Worm (Caenorhabditis elegans): ENCODE measurements around the gene ZK84.5.
"Not testable (repeated sequence)": the region's sequence is repeated elsewhere in the genome, so short reads cannot be mapped to it uniquely, and the experiment has no call there.

Gene ZK84.5

DNA sequence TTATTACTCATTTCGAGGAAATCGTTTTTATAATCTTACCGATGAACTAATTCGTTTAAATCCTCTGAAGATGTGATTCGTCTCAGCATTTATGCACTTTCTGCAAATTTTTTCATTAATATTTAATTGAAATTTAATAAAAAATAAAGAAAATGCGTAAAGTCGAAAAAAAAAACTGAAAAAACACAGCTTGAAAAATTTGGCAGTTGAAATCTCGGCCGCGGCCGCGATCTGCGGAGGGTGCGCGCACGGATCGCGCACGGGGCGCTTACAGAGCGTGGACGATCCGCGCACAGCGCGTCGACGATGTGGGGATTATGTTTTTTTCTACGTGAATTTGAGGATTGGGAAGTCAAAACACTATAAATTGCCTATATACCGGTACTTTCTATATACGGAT is 7.4 kb downstream of the ZK84.5 start, which contains the start of gene ZK84.4:
Gene ZK84.4 (minus strand): TSS at position 101 of the 400 bp plus-strand sequence.
- TF ChIP-seq flt-1 (GFP tag; IDR thresholded peaks at IDR 0.05); tbx-11 (GFP tag; IDR thresholded peaks at IDR 0.05); ceh-36 (tag; optimal IDR thresholded peaks at IDR 0.05): not testable (repeated sequence)

DNA sequence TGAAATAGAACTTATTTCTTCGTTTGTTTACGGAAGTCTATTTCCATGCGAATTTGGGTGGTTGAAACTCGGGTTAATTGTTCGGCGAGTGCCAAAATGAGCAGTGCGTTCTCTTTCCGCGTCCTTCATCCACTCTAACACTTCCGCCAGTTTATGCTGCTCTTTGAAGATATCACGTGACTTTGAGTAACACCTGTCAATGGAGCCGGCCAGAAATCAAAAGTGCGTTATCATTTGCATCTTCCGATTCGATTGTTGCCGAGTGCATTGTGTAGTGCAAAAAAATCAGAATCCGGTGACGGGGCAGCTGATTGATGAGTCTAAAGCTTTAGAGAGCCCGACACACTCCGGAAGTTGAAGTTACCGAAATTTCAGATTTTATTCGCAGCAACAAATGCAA is 15.3 kb downstream of the ZK84.5 start:
- no peak for TF ChIP-seq tbx-37 (GFP tag; conservative IDR thresholded peaks at IDR 0.05)
- no peak for TF ChIP-seq flt-1 (GFP tag; IDR thresholded peaks at IDR 0.05)
- no peak for TF ChIP-seq scrt-1 (GFP tag; IDR thresholded peaks at IDR 0.05)
- TF ChIP-seq ceh-13 (GFP tag; optimal IDR thresholded peaks at IDR 0.05), result no peak
- no peak for TF ChIP-seq hmg-4 (GFP tag; optimal IDR thresholded peaks at IDR 0.05)
- no peak for TF ChIP-seq pes-1 (GFP tag; IDR thresholded peaks at IDR 0.05)
- TF ChIP-seq hmbx-1 (tag; optimal IDR thresholded peaks at IDR 0.05), result no peak
- TF ChIP-seq tra-4 (tag; optimal IDR thresholded peaks at IDR 0.05), result no peak
- no peak for TF ChIP-seq tbx-11 (GFP tag; IDR thresholded peaks at IDR 0.05)
- TF ChIP-seq F13C5.2 (tag; optimal IDR thresholded peaks at IDR 0.05), result no peak

ce11 chrII:6000136-6000535 is 16.2 kb downstream of the ZK84.5 start, which contains the start of gene ins-6:
ins-6 (plus strand) TSS chrII:6000436.
- TF ChIP-seq flt-1 (GFP tag; IDR thresholded peaks at IDR 0.05), result no peak
- no peak for TF ChIP-seq hnd-1 (tag; optimal IDR thresholded peaks at IDR 0.05)
- TF ChIP-seq ceh-13 (GFP tag; optimal IDR thresholded peaks at IDR 0.05), result no peak
- TF ChIP-seq tra-4 (tag; optimal IDR thresholded peaks at IDR 0.05), result no peak
- TF ChIP-seq ceh-36 (tag; optimal IDR thresholded peaks at IDR 0.05), result no peak
- no peak for TF ChIP-seq ets-7 (tag; optimal IDR thresholded peaks at IDR 0.05)
- TF ChIP-seq tbx-37 (GFP tag; conservative IDR thresholded peaks at IDR 0.05), result no peak
- TF ChIP-seq B0310.2 (tag; optimal IDR thresholded peaks at IDR 0.05), result no peak
- no peak for TF ChIP-seq hmg-4 (GFP tag; optimal IDR thresholded peaks at IDR 0.05)
- TF ChIP-seq tbx-11 (GFP tag; IDR thresholded peaks at IDR 0.05), result no peak
- TF ChIP-seq pes-1 (GFP tag; IDR thresholded peaks at IDR 0.05), result no peak
- no peak for TF ChIP-seq scrt-1 (GFP tag; IDR thresholded peaks at IDR 0.05)
- no peak for TF ChIP-seq sea-1 (GFP tag; conservative IDR thresholded peaks at IDR 0.05)
- no peak for TF ChIP-seq ama-1 (optimal IDR thresholded peaks at IDR 0.05)
- no peak for TF ChIP-seq aly-1 (tag; optimal IDR thresholded peaks at IDR 0.05)
- no peak for TF ChIP-seq F13C5.2 (tag; optimal IDR thresholded peaks at IDR 0.05)
- TF ChIP-seq hmbx-1 (tag; optimal IDR thresholded peaks at IDR 0.05), result no peak

DNA sequence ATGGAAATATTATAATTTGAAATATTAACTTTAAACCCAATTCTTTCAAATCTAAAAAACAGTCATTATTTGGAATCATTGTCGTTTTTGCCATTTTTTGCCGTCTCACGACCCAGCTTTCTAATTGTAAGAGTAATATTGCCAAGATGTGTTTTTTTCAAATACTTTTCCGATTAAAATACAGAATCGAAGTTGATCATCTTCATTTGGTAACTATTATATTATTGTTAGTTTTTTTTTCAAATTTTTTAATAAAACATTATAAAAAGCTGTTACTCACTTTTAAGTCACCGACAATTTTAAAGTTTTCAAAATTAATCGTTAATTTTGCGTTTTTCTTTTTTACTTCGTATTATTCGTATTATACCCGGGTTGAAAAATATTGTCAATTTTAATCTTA is 19.1 kb downstream of the ZK84.5 start, which contains the start of gene ins-5:
Gene ins-5 (plus strand): TSS at position 301 of the 400 bp plus-strand sequence.
- TF ChIP-seq tbx-37 (GFP tag; conservative IDR thresholded peaks at IDR 0.05) (no peak), hmg-4 (GFP tag; optimal IDR thresholded peaks at IDR 0.05) (no peak)

ce11 chrII:5996066-5996465 is 20.2 kb downstream of the ZK84.5 start, which contains the start of gene ins-4:
ins-4 (plus strand) TSS chrII:5996366.
- TF ChIP-seq hmbx-1 (tag; optimal IDR thresholded peaks at IDR 0.05), result no peak
- TF ChIP-seq flt-1 (GFP tag; IDR thresholded peaks at IDR 0.05), result no peak
- TF ChIP-seq sea-1 (GFP tag; conservative IDR thresholded peaks at IDR 0.05), result no peak
- no peak for TF ChIP-seq ceh-36 (tag; optimal IDR thresholded peaks at IDR 0.05)
- TF ChIP-seq scrt-1 (GFP tag; IDR thresholded peaks at IDR 0.05), result no peak
- no peak for TF ChIP-seq F13C5.2 (tag; optimal IDR thresholded peaks at IDR 0.05)
- no peak for TF ChIP-seq tbx-37 (GFP tag; conservative IDR thresholded peaks at IDR 0.05)
- no peak for TF ChIP-seq ama-1 (optimal IDR thresholded peaks at IDR 0.05)
- no peak for TF ChIP-seq ets-7 (tag; optimal IDR thresholded peaks at IDR 0.05)
- TF ChIP-seq B0310.2 (tag; optimal IDR thresholded peaks at IDR 0.05), result no peak
- no peak for TF ChIP-seq tra-4 (tag; optimal IDR thresholded peaks at IDR 0.05)
- no peak for TF ChIP-seq hmg-4 (GFP tag; optimal IDR thresholded peaks at IDR 0.05)
- TF ChIP-seq aly-1 (tag; optimal IDR thresholded peaks at IDR 0.05), result no peak
- TF ChIP-seq tbx-11 (GFP tag; IDR thresholded peaks at IDR 0.05), result no peak
- TF ChIP-seq ceh-13 (GFP tag; optimal IDR thresholded peaks at IDR 0.05), result no peak
- no peak for TF ChIP-seq pes-1 (GFP tag; IDR thresholded peaks at IDR 0.05)

DNA sequence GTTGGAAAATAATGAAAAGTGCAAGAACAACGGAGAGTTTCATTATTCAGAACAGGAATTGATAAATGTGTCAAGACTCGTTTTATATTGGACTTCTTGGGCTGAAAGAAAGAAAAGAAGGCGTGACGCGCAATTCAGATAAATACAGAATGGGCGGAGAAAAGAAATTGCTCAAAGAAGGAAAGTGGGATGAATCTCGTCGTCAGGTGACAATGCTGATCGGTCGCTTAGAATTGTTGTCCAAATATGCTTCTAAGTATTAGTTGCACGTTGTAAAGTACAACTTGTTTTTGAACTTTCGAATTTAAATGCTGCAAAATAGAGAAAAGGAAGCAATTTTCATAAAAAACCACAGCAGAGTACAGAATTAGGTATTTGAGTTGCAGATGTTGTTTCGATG is 25.6 kb downstream of the ZK84.5 start, which contains the start of gene ins-3:
Gene ins-3 (minus strand): TSS at position 101 of the 400 bp plus-strand sequence.
- TF ChIP-seq B0310.2 (tag; optimal IDR thresholded peaks at IDR 0.05) (no peak), pes-1 (GFP tag; IDR thresholded peaks at IDR 0.05) (no peak), aly-1 (tag; optimal IDR thresholded peaks at IDR 0.05) (no peak)

DNA sequence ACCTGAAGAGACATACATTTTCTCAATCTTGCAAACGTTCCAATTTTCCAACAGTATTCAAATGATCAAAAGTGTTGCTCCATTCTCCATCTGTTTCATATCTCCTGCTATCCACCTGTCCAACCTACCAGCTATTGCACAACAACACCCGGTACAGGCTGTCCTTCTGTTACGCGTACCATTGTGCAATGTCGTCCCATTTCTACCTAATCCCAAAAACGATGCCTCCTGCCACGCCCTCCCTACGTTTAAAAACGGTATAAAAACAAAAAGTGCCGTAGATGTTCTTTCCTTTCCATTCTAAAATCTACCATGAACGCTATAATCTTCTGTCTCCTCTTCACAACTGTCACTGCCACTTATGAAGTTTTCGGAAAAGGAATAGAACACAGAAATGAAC is 28.1 kb downstream of the ZK84.5 start, which contains the start of gene ins-2:
Gene ins-2 (plus strand): TSS at position 301 of the 400 bp plus-strand sequence.
- TF ChIP-seq B0310.2 (tag; optimal IDR thresholded peaks at IDR 0.05) (no peak), ets-7 (tag; optimal IDR thresholded peaks at IDR 0.05) (no peak), ceh-36 (tag; optimal IDR thresholded peaks at IDR 0.05) (no peak), hnd-1 (tag; optimal IDR thresholded peaks at IDR 0.05) (no peak)

DNA sequence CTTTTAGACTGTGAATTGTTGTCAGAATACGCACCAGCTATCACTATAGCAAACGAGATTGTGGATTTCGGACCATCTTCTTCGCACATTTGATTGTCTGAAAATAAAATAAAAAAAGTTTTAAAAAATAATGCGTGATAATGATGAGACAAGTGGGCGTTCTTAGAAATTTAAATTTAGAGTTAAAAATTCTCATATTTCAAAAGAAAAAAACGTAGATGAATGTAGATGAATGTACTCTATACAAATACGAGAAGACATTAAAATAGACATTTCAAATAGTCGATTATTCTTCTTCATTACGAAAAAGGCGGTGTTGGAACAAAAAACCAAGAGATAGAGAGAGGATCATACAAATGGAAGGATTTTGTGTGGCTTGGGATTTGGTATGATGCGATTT is 41.4 kb downstream of the ZK84.5 start, which contains the start of gene B0034.5:
Gene B0034.5 (minus strand): TSS at position 101 of the 400 bp plus-strand sequence.
- TF ChIP-seq tbx-37 (GFP tag; conservative IDR thresholded peaks at IDR 0.05) (no peak), pes-1 (GFP tag; IDR thresholded peaks at IDR 0.05) (no peak), ceh-13 (GFP tag; optimal IDR thresholded peaks at IDR 0.05) (no peak), flt-1 (GFP tag; IDR thresholded peaks at IDR 0.05) (no peak), F13C5.2 (tag; optimal IDR thresholded peaks at IDR 0.05) (no peak), ceh-36 (tag; optimal IDR thresholded peaks at IDR 0.05) (no peak), hnd-1 (tag; optimal IDR thresholded peaks at IDR 0.05) (no peak), hmbx-1 (tag; optimal IDR thresholded peaks at IDR 0.05) (no peak), sea-1 (GFP tag; conservative IDR thresholded peaks at IDR 0.05) (no peak), tbx-11 (GFP tag; IDR thresholded peaks at IDR 0.05) (no peak)

Measured in whole organism, early embryonic.